Worm (Caenorhabditis elegans) whole organism, L4 larva: ENCODE data around the gene fipr-5.

Source experiments
- T20F7.1 ChIP-seq: fragments of 200-800 bp; sonication (Bioruptor generic); optimal IDR thresholded peaks from 2 replicates; lab custom pipeline; 2018; ENCODE audit warnings: mild to moderate bottlenecking, missing genetic modification characterization, missing compliant biosample characterization
- T26A8.4 ChIP-seq: fragments of 200-800 bp; sonication (Bioruptor generic); IDR thresholded peaks from 2 replicates; pipeline ENCODE4 v1.3.6; 2022; ENCODE audit warnings: missing genetic modification characterization, missing compliant biosample characterization
- Y5F2A.4 ChIP-seq: fragments of 200-800 bp; sonication (Bioruptor generic); optimal IDR thresholded peaks from 2 replicates; lab custom pipeline; 2018; ENCODE audit warnings: mild to moderate bottlenecking, missing genetic modification characterization, missing compliant biosample characterization
- ZK337.2 ChIP-seq: fragments of 200-800 bp; sonication (Bioruptor generic); IDR thresholded peaks from 2 replicates; pipeline ENCODE4 v1.3.6; 2022; ENCODE audit warnings: missing genetic modification reagents, missing genetic modification characterization, missing compliant biosample characterization
- aha-1 ChIP-seq: fragments of 150-350 bp; peaks from one replicate; lab custom pipeline; 2014; ENCODE audit warnings: missing biosample characterization, missing genetic modification characterization
- ceh-20 ChIP-seq: fragments of 200-800 bp; sonication (Bioruptor generic); IDR thresholded peaks from 2 replicates; pipeline ENCODE4 v1.3.6; 2022; ENCODE audit warnings: missing genetic modification reagents, missing genetic modification characterization, missing compliant biosample characterization
- ceh-28 ChIP-seq: fragments of 150-350 bp; optimal IDR thresholded peaks from 2 replicates; lab custom pipeline; 2014; ENCODE audit warnings: missing biosample characterization, missing genetic modification reagents, missing genetic modification characterization
- ctbp-1 ChIP-seq: fragments of 200-800 bp; sonication (Bioruptor generic); IDR thresholded peaks from 2 replicates; pipeline ENCODE4 v1.3.6; 2022; ENCODE audit warnings: missing genetic modification reagents, missing genetic modification characterization, missing compliant biosample characterization
- daf-16 ChIP-seq, 3 experiments: sonication (generic microtip); optimal IDR thresholded peaks; 2 replicates each; lab custom pipeline; 2016 to 2017; ENCODE audit warnings: missing genetic modification characterization in 3 of 3, missing genetic modification reagents in 3 of 3, mild to moderate bottlenecking in 2 of 3, missing compliant biosample characterization in 2 of 3, missing biosample characterization in 1 of 3, moderate library complexity in 1 of 3
- daf-19 ChIP-seq: fragments of 200-800 bp; sonication (Bioruptor generic); conservative IDR thresholded peaks from 2 replicates; pipeline ENCODE4 v1.3.6; 2022; ENCODE audit warnings: missing genetic modification characterization, missing compliant biosample characterization
- dmd-6 ChIP-seq: fragments of 200-800 bp; sonication (Bioruptor generic); IDR thresholded peaks from 2 replicates; pipeline ENCODE4 v1.3.6; 2022; ENCODE audit warnings: missing genetic modification reagents, missing genetic modification characterization, missing compliant biosample characterization
- dpl-1 ChIP-seq: fragments of 150-350 bp; optimal IDR thresholded peaks from 2 replicates; lab custom pipeline; 2014; ENCODE audit warnings: missing biosample characterization, missing genetic modification reagents, missing genetic modification characterization
- dve-1 ChIP-seq: sonication (generic microtip); optimal IDR thresholded peaks from 2 replicates; lab custom pipeline; 2017; ENCODE audit warnings: antibody characterized with exemption, mild to moderate bottlenecking, missing genetic modification characterization, missing compliant biosample characterization; ENCODE audit not compliant: insufficient read depth
- fkh-10 ChIP-seq: fragments of 150-350 bp; optimal IDR thresholded peaks from 2 replicates; lab custom pipeline; 2014; ENCODE audit warnings: missing biosample characterization, missing genetic modification reagents, missing genetic modification characterization
- gei-8 ChIP-seq: fragments of 200-800 bp; sonication (Bioruptor generic); optimal IDR thresholded peaks from 2 replicates; lab custom pipeline; 2018; ENCODE audit warnings: mild to moderate bottlenecking, missing genetic modification characterization, missing compliant biosample characterization
- hif-1 ChIP-seq, 2 experiments: sonication (generic microtip); optimal IDR thresholded peaks; 2 replicates each; lab custom pipeline; 2016 to 2017; ENCODE audit warnings: missing compliant biosample characterization in 2 of 2, missing genetic modification characterization in 2 of 2, missing genetic modification reagents in 2 of 2, missing genotype in 2 of 2, mild to moderate bottlenecking in 1 of 2
- hlh-11 ChIP-seq: fragments of 200-800 bp; sonication (Bioruptor generic); optimal IDR thresholded peaks from 2 replicates; lab custom pipeline; 2018; ENCODE audit warnings: mild to moderate bottlenecking, missing genetic modification characterization, missing compliant biosample characterization
- hlh-30 ChIP-seq: sonication (generic microtip); optimal IDR thresholded peaks from 2 replicates; lab custom pipeline; 2017; ENCODE audit warnings: antibody characterized with exemption, mild to moderate bottlenecking, missing genetic modification characterization, missing compliant biosample characterization; ENCODE audit not compliant: insufficient read depth
- lim-7 ChIP-seq: fragments of 200-800 bp; sonication (Bioruptor generic); IDR thresholded peaks from 2 replicates; pipeline ENCODE4 v1.3.6; 2022; ENCODE audit warnings: missing genetic modification characterization, missing compliant biosample characterization
- lin-1 ChIP-seq: fragments of 200-800 bp; sonication (Bioruptor generic); IDR thresholded peaks from 2 replicates; pipeline ENCODE4 v1.3.6; 2022; ENCODE audit warnings: missing genetic modification reagents, missing genetic modification characterization, missing compliant biosample characterization
- lir-3 ChIP-seq: sonication (generic microtip); optimal IDR thresholded peaks from 2 replicates; lab custom pipeline; 2016; ENCODE audit warnings: mild to moderate bottlenecking, missing genetic modification characterization, missing compliant biosample characterization
- lsy-2 ChIP-seq, 2 experiments: fragments of 150-350 bp in 1 of 2; sonication (generic microtip) in 1 of 2; optimal IDR thresholded peaks; 2 replicates each; lab custom pipeline; 2014 to 2017; ENCODE audit warnings: missing biosample characterization in 2 of 2, missing genetic modification characterization in 2 of 2
- madf-5 ChIP-seq, 2 experiments: fragments of 200-800 bp; sonication (Bioruptor generic); IDR thresholded peaks; 2 replicates each; pipeline ENCODE4 v1.3.6; 2022; ENCODE audit warnings: missing compliant biosample characterization in 2 of 2, missing genetic modification characterization in 2 of 2
- mdl-1 ChIP-seq, 2 experiments: fragments of 150-350 bp in 1 of 2; sonication (generic microtip) in 1 of 2; optimal IDR thresholded peaks; 2 replicates each; lab custom pipeline; 2014 to 2017; ENCODE audit warnings: missing biosample characterization in 2 of 2, missing genetic modification characterization in 2 of 2
- mep-1 ChIP-seq: fragments of 150-350 bp; sonication (generic microtip); optimal IDR thresholded peaks from 3 replicates; lab custom pipeline; 2014; ENCODE audit warnings: missing biosample characterization, missing genetic modification characterization
- mes-2 ChIP-seq: sonication (generic microtip); optimal IDR thresholded peaks from 2 replicates; lab custom pipeline; 2016; ENCODE audit warnings: missing genotype, mild to moderate bottlenecking, missing genetic modification characterization, missing compliant biosample characterization; ENCODE audit not compliant: poor library complexity, severe bottlenecking
- mxl-3 ChIP-seq: fragments of 200-800 bp; sonication (Bioruptor generic); optimal IDR thresholded peaks from 2 replicates; lab custom pipeline; 2018; ENCODE audit warnings: mild to moderate bottlenecking, missing genetic modification characterization, missing compliant biosample characterization
- nhr-102 ChIP-seq: sonication (generic microtip); optimal IDR thresholded peaks from 2 replicates; lab custom pipeline; 2016; ENCODE audit warnings: mild to moderate bottlenecking, missing genetic modification characterization, moderate library complexity, missing compliant biosample characterization
- nhr-11 ChIP-seq: fragments of 150-350 bp; optimal IDR thresholded peaks from 2 replicates; lab custom pipeline; 2014; ENCODE audit warnings: missing biosample characterization, missing genetic modification characterization
- nhr-111 ChIP-seq: fragments of 200-800 bp; sonication (Bioruptor generic); optimal IDR thresholded peaks from 2 replicates; lab custom pipeline; 2018; ENCODE audit warnings: mild to moderate bottlenecking, missing genetic modification characterization, missing compliant biosample characterization
- nhr-237 ChIP-seq: sonication (generic microtip); optimal IDR thresholded peaks from 2 replicates; lab custom pipeline; 2017; ENCODE audit warnings: missing biosample characterization, missing genetic modification characterization
- nhr-28 ChIP-seq: fragments of 150-350 bp; optimal IDR thresholded peaks from 2 replicates; lab custom pipeline; 2014; ENCODE audit warnings: missing biosample characterization, missing genetic modification characterization
- nhr-77 ChIP-seq: fragments of 150-350 bp; optimal IDR thresholded peaks from 2 replicates; lab custom pipeline; 2014; ENCODE audit warnings: missing biosample characterization, missing genetic modification characterization
- php-3 ChIP-seq: fragments of 200-800 bp; sonication (Bioruptor generic); IDR thresholded peaks from 2 replicates; pipeline ENCODE4 v1.3.6; 2022; ENCODE audit warnings: missing genetic modification reagents, missing genetic modification characterization, missing compliant biosample characterization
- pqm-1 ChIP-seq: sonication (generic microtip); optimal IDR thresholded peaks from 2 replicates; lab custom pipeline; 2017; ENCODE audit warnings: missing biosample characterization, missing genetic modification characterization
- rbr-2 ChIP-seq: sonication (generic microtip); optimal IDR thresholded peaks from 2 replicates; lab custom pipeline; 2016; ENCODE audit warnings: missing genotype, missing genetic modification characterization, missing compliant biosample characterization
- set-16 ChIP-seq: fragments of 200-800 bp; sonication (Bioruptor generic); IDR thresholded peaks from 2 replicates; pipeline ENCODE4 v1.3.6; 2022; ENCODE audit warnings: missing genetic modification reagents, missing genetic modification characterization, missing compliant biosample characterization
- tra-1 ChIP-seq: fragments of 200-800 bp; sonication (Bioruptor generic); IDR thresholded peaks from 2 replicates; pipeline ENCODE4 v1.3.6; 2022; ENCODE audit warnings: missing genetic modification reagents, missing genetic modification characterization, missing compliant biosample characterization
- unc-130 ChIP-seq: sonication (generic microtip); optimal IDR thresholded peaks from 2 replicates; lab custom pipeline; 2016; ENCODE audit warnings: missing genetic modification reagents, missing genetic modification characterization, missing compliant biosample characterization
- unc-62 ChIP-seq, 3 experiments: fragments of 150-350 bp in 1 of 3; sonication (generic microtip); optimal IDR thresholded peaks in 2 of 3; peaks in 1 of 3; 1 replicate in 1 of 3; 2 replicates in 2 of 3; lab custom pipeline; 2014 to 2017; ENCODE audit warnings: missing biosample characterization in 3 of 3, missing genetic modification characterization in 3 of 3, missing genetic modification reagents in 3 of 3, missing genotype in 1 of 3
- zfp-3 ChIP-seq: fragments of 200-800 bp; sonication (Bioruptor generic); conservative IDR thresholded peaks from 2 replicates; pipeline ENCODE4 v1.3.6; 2022; ENCODE audit warnings: missing genetic modification reagents, missing genetic modification characterization, missing compliant biosample characterization

The fipr-5 gene

ce11 chrV:10246443-10246885 is 25.2 kb upstream of the fipr-5 start:
- TF ChIP-seq lsy-2 (tag; optimal IDR thresholded peaks at IDR 0.05; lab: Kevin White, UChicago) (peak; percentile 28 to 47), mxl-3 (GFP tag; lab: Kevin White, UChicago) (peak; percentile 20), mep-1 (tag; lab: Kevin White, UChicago) (peak; percentile 57), hlh-11 (peak; percentile 40), lim-7 (no peak), ctbp-1 (GFP tag; lab: Robert Waterston, UW) (peak; percentile 40; the same call in 1 of the 2 replicates), madf-5 (GFP tag; IDR thresholded peaks at IDR 0.05; lab: Robert Waterston, UW) (0 out of 4 replicates have a peak, but pooled peaks of 1 of the 2 experiments have one; percentile 27), fkh-10 (peak; percentile 87), daf-19 (GFP tag; lab: Robert Waterston, UW) (no peak), unc-130 (GFP tag; lab: Kevin White, UChicago) (peak; percentile 42), dve-1 (tag; lab: Kevin White, UChicago) (peak; percentile 40), nhr-11 (tag; lab: Kevin White, UChicago) (peak; percentile 78), hif-1 (tag; optimal IDR thresholded peaks at IDR 0.05; lab: Kevin White, UChicago) (peak in 1 of 2 experiments; percentile 19), ceh-20 (GFP tag; lab: Robert Waterston, UW) (no peak), daf-16 (GFP tag; optimal IDR thresholded peaks at IDR 0.05; lab: Kevin White, UChicago) (peak in 1 of 2 experiments; percentile 52), daf-16 (tag; optimal IDR thresholded peaks at IDR 0.05; lab: Kevin White, UChicago) (peak; percentile 82), nhr-237 (no peak), hlh-30 (peak; percentile 88), lin-1 (GFP tag; lab: Robert Waterston, UW) (no peak), rbr-2 (tag; lab: Kevin White, UChicago) (peak; percentile 53), mes-2 (tag; lab: Kevin White, UChicago) (peak; percentile 57), zfp-3 (no peak), ZK337.2 (GFP tag; lab: Robert Waterston, UW) (0 out of 2 replicates have a peak, but pooled peaks have one; percentile 23), Y5F2A.4 (GFP tag; lab: Kevin White, UChicago) (no peak), dpl-1 (GFP tag; lab: Kevin White, UChicago) (peak; percentile 17), T26A8.4 (GFP tag; lab: Robert Waterston, UW) (no peak), mdl-1 (tag; optimal IDR thresholded peaks at IDR 0.05; lab: Kevin White, UChicago) (peak; percentile 22 to 98), nhr-28 (tag; lab: Kevin White, UChicago) (peak; percentile 78), dmd-6 (GFP tag; lab: Robert Waterston, UW) (peak; percentile 33; the same call in 1 of the 2 replicates), unc-62 (GFP tag; optimal IDR thresholded peaks at IDR 0.05 in 1 of 2; lab: Kevin White, UChicago) (peak in 1 of 2 experiments; percentile 95), unc-62 (tag; optimal IDR thresholded peaks at IDR 0.05; lab: Kevin White, UChicago) (no peak), T20F7.1 (GFP tag; lab: Kevin White, UChicago) (no peak), aha-1 (tag; lab: Kevin White, UChicago) (peak; percentile 96), nhr-111 (GFP tag; lab: Kevin White, UChicago) (no peak), php-3 (GFP tag; lab: Robert Waterston, UW) (no peak)

ce11 chrV:10245615-10246014 is 24.4 kb upstream of the fipr-5 start:
- no peak for TF ChIP-seq php-3 (GFP tag; lab: Robert Waterston, UW)
- no peak for TF ChIP-seq ceh-28 (tag; lab: Kevin White, UChicago)
- no peak for TF ChIP-seq tra-1 (GFP tag; lab: Robert Waterston, UW)
- no peak for TF ChIP-seq set-16
- TF ChIP-seq nhr-102 (tag; lab: Kevin White, UChicago) = no peak
- peak; percentile 69 for TF ChIP-seq nhr-28 (tag; lab: Kevin White, UChicago)
- peak; percentile 53 for TF ChIP-seq dve-1 (tag; lab: Kevin White, UChicago)
- TF ChIP-seq mdl-1 (tag; optimal IDR thresholded peaks at IDR 0.05; lab: Kevin White, UChicago) = no peak
- no peak for TF ChIP-seq daf-16 (GFP tag; optimal IDR thresholded peaks at IDR 0.05; lab: Kevin White, UChicago)
- TF ChIP-seq daf-16 (tag; optimal IDR thresholded peaks at IDR 0.05; lab: Kevin White, UChicago) = peak; percentile 100
- TF ChIP-seq mxl-3 (GFP tag; lab: Kevin White, UChicago) = no peak
- TF ChIP-seq gei-8 (GFP tag; lab: Kevin White, UChicago) = no peak
- peak; percentile 22 for TF ChIP-seq pqm-1 (tag; lab: Kevin White, UChicago)
- TF ChIP-seq hlh-11 = peak; percentile 45
- no peak for TF ChIP-seq lir-3 (tag; lab: Kevin White, UChicago)
- no peak for TF ChIP-seq unc-62 (GFP tag; optimal IDR thresholded peaks at IDR 0.05 in 1 of 2; lab: Kevin White, UChicago)
- no peak for TF ChIP-seq unc-62 (tag; optimal IDR thresholded peaks at IDR 0.05; lab: Kevin White, UChicago)
- TF ChIP-seq fkh-10 = no peak
- peak; percentile 34 for TF ChIP-seq nhr-77
